In the genomic region with DNA sequence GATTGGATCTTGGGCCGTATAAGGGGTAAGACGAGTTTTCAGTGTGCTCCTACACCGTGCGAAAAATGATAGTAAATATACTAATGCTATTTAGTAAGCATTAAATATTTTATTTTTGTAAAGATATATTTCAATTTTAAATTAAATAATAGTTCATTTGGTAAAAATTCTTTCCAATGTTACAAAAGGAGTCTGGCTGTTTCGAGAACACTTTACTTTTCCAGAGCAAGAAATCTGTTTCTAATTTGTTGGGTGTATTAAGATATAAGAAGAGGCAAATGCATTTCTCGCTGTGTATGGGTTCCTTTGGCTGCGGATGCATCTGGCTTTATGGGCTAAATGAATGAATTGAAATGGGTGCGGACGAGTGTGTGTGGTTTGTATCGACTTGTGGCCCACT, we compare ENCODE assay signal across 4 fruit fly cellular contexts.
TF ChIP-seq lines count a peak whose summit lies in the region.

No protein-coding gene starts in this region.

- TF ChIP-seq CTCF in whole organism, embryonic (GFP tag; optimal IDR thresholded peaks at IDR 0.05; lab: Kevin White, UChicago), result no peak

TF ChIP-seq in whole organism, embryonic, 481 proteins besides CTCF, POLR2A, EP300 and RAD21 (continues in another document):
- TF ChIP-seq caup (GFP tag; optimal IDR thresholded peaks at IDR 0.05; lab: Kevin White, UChicago; ENCODE audit: severe bottlenecking), result peak; percentile 14
- peak; percentile 48 for TF ChIP-seq CG1233 (GFP tag; optimal IDR thresholded peaks at IDR 0.05; lab: Kevin White, UChicago)
- TF ChIP-seq sisA (GFP tag; IDR thresholded peaks at IDR 0.05; lab: Robert Waterston, UW), result peak; percentile 55
- TF ChIP-seq CG17186 (GFP tag; optimal IDR thresholded peaks at IDR 0.05; lab: Kevin White, UChicago), result no peak
- TF ChIP-seq CG13424 (tag; optimal IDR thresholded peaks at IDR 0.05; lab: Kevin White, UChicago), result peak; percentile 67
- peak; percentile 51 for TF ChIP-seq CG10209 (GFP tag; optimal IDR thresholded peaks at IDR 0.05; lab: Kevin White, UChicago)
- no peak for TF ChIP-seq Optix (GFP tag; IDR thresholded peaks at IDR 0.05; lab: Robert Waterston, UW)
- peak; percentile 22 for TF ChIP-seq gcm (GFP tag; optimal IDR thresholded peaks at IDR 0.05; lab: Kevin White, UChicago)
- peak; percentile 93 for TF ChIP-seq Ets65A (GFP tag; lab: Kevin White, UChicago)
- TF ChIP-seq unpg (GFP tag; optimal IDR thresholded peaks at IDR 0.05; lab: Kevin White, UChicago), result peak; percentile 66
- TF ChIP-seq Xbp1 (GFP tag; optimal IDR thresholded peaks at IDR 0.05; lab: Kevin White, UChicago), result peak; percentile 61
- TF ChIP-seq bsh (GFP tag; optimal IDR thresholded peaks at IDR 0.05; lab: Kevin White, UChicago), result peak in 1 of 2 experiments; percentile 84
- peak in 1 of 2 experiments; percentile 78 for TF ChIP-seq eve (GFP tag; optimal IDR thresholded peaks at IDR 0.05; lab: Kevin White, UChicago)
- peak; percentile 45; the same call in 1 of the 2 replicates for TF ChIP-seq CG17328 (GFP tag; IDR thresholded peaks at IDR 0.05; lab: Robert Waterston, UW)
- TF ChIP-seq stc (GFP tag; IDR thresholded peaks at IDR 0.05; lab: Robert Waterston, UW), result 0 out of 2 replicates have a peak, but pooled peaks have one; percentile 41
- peak; percentile 19 for TF ChIP-seq CG15514 (GFP tag; optimal IDR thresholded peaks at IDR 0.05; lab: Kevin White, UChicago)
- peak; percentile 53 for TF ChIP-seq lmd (GFP tag; IDR thresholded peaks at IDR 0.05; lab: Robert Waterston, UW)
- TF ChIP-seq Fer1 (GFP tag; optimal IDR thresholded peaks at IDR 0.05; lab: Kevin White, UChicago), result peak; percentile 41
- no peak for TF ChIP-seq CG14441 (GFP tag; IDR thresholded peaks at IDR 0.05; lab: Robert Waterston, UW)
- peak; percentile 70 for TF ChIP-seq CG12391 (tag; optimal IDR thresholded peaks at IDR 0.05; lab: Kevin White, UChicago)

TF ChIP-seq in whole organism, prepupa, 60 proteins besides CTCF, POLR2A, EP300 and RAD21 (continues in another document):
- TF ChIP-seq CG10631 (GFP tag; optimal IDR thresholded peaks at IDR 0.05; lab: Kevin White, UChicago), result peak; percentile 45
- TF ChIP-seq pdm3 (GFP tag; optimal IDR thresholded peaks at IDR 0.05; lab: Kevin White, UChicago), result no peak
- peak; percentile 36 for TF ChIP-seq Hr4 (GFP tag; optimal IDR thresholded peaks at IDR 0.05; lab: Kevin White, UChicago)
- peak; percentile 58 for TF ChIP-seq achi (GFP tag; optimal IDR thresholded peaks at IDR 0.05; lab: Kevin White, UChicago)
- TF ChIP-seq Hr39 (GFP tag; optimal IDR thresholded peaks at IDR 0.05; lab: Kevin White, UChicago), result no peak
- TF ChIP-seq CG3032 (tag; optimal IDR thresholded peaks at IDR 0.05; lab: Kevin White, UChicago), result peak; percentile 33
- peak; percentile 11 for TF ChIP-seq CG31627 (GFP tag; optimal IDR thresholded peaks at IDR 0.05; lab: Kevin White, UChicago)
- TF ChIP-seq CG6854 (GFP tag; optimal IDR thresholded peaks at IDR 0.05; lab: Kevin White, UChicago), result no peak
- TF ChIP-seq salr (GFP tag; optimal IDR thresholded peaks at IDR 0.05; lab: Kevin White, UChicago), result peak in 1 of 2 experiments; percentile 48
- TF ChIP-seq CG8119 (GFP tag; IDR thresholded peaks at IDR 0.05; lab: Robert Waterston, UW), result no peak
- TF ChIP-seq Smox (GFP tag; optimal IDR thresholded peaks at IDR 0.05; lab: Kevin White, UChicago), result no peak
- peak; percentile 50 for TF ChIP-seq OdsH (GFP tag; optimal IDR thresholded peaks at IDR 0.05; lab: Kevin White, UChicago)
- TF ChIP-seq Gug (GFP tag; IDR thresholded peaks at IDR 0.05; lab: Robert Waterston, UW), result no peak
- TF ChIP-seq dsx (GFP tag; optimal IDR thresholded peaks at IDR 0.05; lab: Kevin White, UChicago; ENCODE audit: poor library complexity, severe bottlenecking), result peak; percentile 18
- peak; percentile 41; the same call in 1 of the 3 replicates for TF ChIP-seq CG6163 (GFP tag; IDR thresholded peaks at IDR 0.05; lab: Robert Waterston, UW)
- TF ChIP-seq acj6 (GFP tag; optimal IDR thresholded peaks at IDR 0.05; lab: Kevin White, UChicago), result peak; percentile 50
- TF ChIP-seq Ets21C (GFP tag; optimal IDR thresholded peaks at IDR 0.05; lab: Kevin White, UChicago), result no peak
- TF ChIP-seq vri (GFP tag; optimal IDR thresholded peaks at IDR 0.05; lab: Kevin White, UChicago), result no peak
- peak; percentile 47 for TF ChIP-seq CG10669 (GFP tag; optimal IDR thresholded peaks at IDR 0.05; lab: Kevin White, UChicago)
- TF ChIP-seq CG3919 (GFP tag; optimal IDR thresholded peaks at IDR 0.05; lab: Kevin White, UChicago), result peak; percentile 44
- peak; percentile 79 for TF ChIP-seq Eip78C (GFP tag; lab: Kevin White, UChicago)
- peak; percentile 6 for TF ChIP-seq CG7368 (GFP tag; optimal IDR thresholded peaks at IDR 0.05; lab: Kevin White, UChicago)

TF ChIP-seq in whole organism, pupa, 21 proteins besides CTCF, POLR2A, EP300 and RAD21:
- no peak for TF ChIP-seq fd96Ca (GFP tag; IDR thresholded peaks at IDR 0.05; lab: Robert Waterston, UW)
- no peak for TF ChIP-seq CG4496 (GFP tag; IDR thresholded peaks at IDR 0.05; lab: Robert Waterston, UW)
- no peak for TF ChIP-seq rn (GFP tag; IDR thresholded peaks at IDR 0.05; lab: Robert Waterston, UW)
- TF ChIP-seq CG8159 (tag; optimal IDR thresholded peaks at IDR 0.05; lab: Kevin White, UChicago), result peak; percentile 59
- peak; percentile 26 for TF ChIP-seq Pif1B (GFP tag; optimal IDR thresholded peaks at IDR 0.05; lab: Kevin White, UChicago)
- TF ChIP-seq CG17806 (tag; optimal IDR thresholded peaks at IDR 0.05; lab: Kevin White, UChicago), result peak; percentile 56
- TF ChIP-seq CG34367 (tag; optimal IDR thresholded peaks at IDR 0.05; lab: Kevin White, UChicago), result no peak
- no peak for TF ChIP-seq CG12605 (GFP tag; IDR thresholded peaks at IDR 0.05; lab: Robert Waterston, UW)
- TF ChIP-seq gl (tag; optimal IDR thresholded peaks at IDR 0.05; lab: Kevin White, UChicago), result no peak
- TF ChIP-seq CG14655 (GFP tag; optimal IDR thresholded peaks at IDR 0.05; lab: Kevin White, UChicago), result peak; percentile 61
- TF ChIP-seq D1 (tag; optimal IDR thresholded peaks at IDR 0.05; lab: Kevin White, UChicago), result peak; percentile 11
- TF ChIP-seq CG15710 (tag; optimal IDR thresholded peaks at IDR 0.05; lab: Kevin White, UChicago), result peak; percentile 42
- peak; percentile 35 for TF ChIP-seq CG8301 (tag; optimal IDR thresholded peaks at IDR 0.05; lab: Kevin White, UChicago)
- TF ChIP-seq Ets98B (GFP tag; IDR thresholded peaks at IDR 0.05; lab: Robert Waterston, UW), result no peak; the same call in 1 of the 2 replicates
- TF ChIP-seq CG9948 (tag; optimal IDR thresholded peaks at IDR 0.05; lab: Kevin White, UChicago), result peak; percentile 36
- TF ChIP-seq Pif1A (GFP tag; optimal IDR thresholded peaks at IDR 0.05; lab: Kevin White, UChicago), result peak; percentile 20
- TF ChIP-seq CG32121 (GFP tag; IDR thresholded peaks at IDR 0.05; lab: Robert Waterston, UW), result no peak
- TF ChIP-seq CG13204 (GFP tag; optimal IDR thresholded peaks at IDR 0.05; lab: Kevin White, UChicago), result no peak
- no peak for TF ChIP-seq CG10348 (GFP tag; IDR thresholded peaks at IDR 0.05; lab: Robert Waterston, UW)
- peak; percentile 24 for TF ChIP-seq Snoo (tag; optimal IDR thresholded peaks at IDR 0.05; lab: Kevin White, UChicago)
- TF ChIP-seq EcR (GFP tag; optimal IDR thresholded peaks at IDR 0.05; lab: Kevin White, UChicago), result no peak

TF ChIP-seq in whole organism, wandering third instar larva, 38 proteins besides CTCF, POLR2A, EP300 and RAD21:
- no peak for TF ChIP-seq pan (optimal IDR thresholded peaks at IDR 0.05; lab: Kevin White, UChicago)
- peak; percentile 45 for TF ChIP-seq HLH106 (tag; optimal IDR thresholded peaks at IDR 0.05; lab: Kevin White, UChicago)
- TF ChIP-seq psq (GFP tag; optimal IDR thresholded peaks at IDR 0.05; lab: Kevin White, UChicago), result peak; percentile 3
- no peak for TF ChIP-seq sv (GFP tag; optimal IDR thresholded peaks at IDR 0.05; lab: Kevin White, UChicago)
- peak; percentile 1 for TF ChIP-seq h (GFP tag; optimal IDR thresholded peaks at IDR 0.05; lab: Kevin White, UChicago)
- no peak for TF ChIP-seq OdsH (GFP tag; optimal IDR thresholded peaks at IDR 0.05; lab: Kevin White, UChicago)
- peak in 1 of 2 experiments; percentile 35 for TF ChIP-seq foxo (GFP tag; optimal IDR thresholded peaks at IDR 0.05; lab: Kevin White, UChicago)
- TF ChIP-seq lola (GFP tag; optimal IDR thresholded peaks at IDR 0.05; lab: Kevin White, UChicago), result no peak
- TF ChIP-seq Sp1 (GFP tag; optimal IDR thresholded peaks at IDR 0.05; lab: Kevin White, UChicago), result peak; percentile 31
- peak; percentile 13 for TF ChIP-seq fru (GFP tag; optimal IDR thresholded peaks at IDR 0.05; lab: Kevin White, UChicago)
- TF ChIP-seq Mio (GFP tag; optimal IDR thresholded peaks at IDR 0.05; lab: Kevin White, UChicago), result no peak
TF ChIP-seq in whole organism, wandering third instar larva: peak in this region for 6.
